Worm (Caenorhabditis elegans) whole organism, mixed stage, embryonic: Measurements from ENCODE around the gene hmg-12.

Experiments
- nhr-12 ChIP-seq: fragments of 150-350 bp; optimal IDR thresholded peaks from 2 replicates; lab custom pipeline; 2014; ENCODE audit warnings: missing biosample characterization, missing genetic modification characterization
- nhr-28 ChIP-seq: fragments of 150-350 bp; optimal IDR thresholded peaks from 2 replicates; lab custom pipeline; 2014; ENCODE audit warnings: missing biosample characterization, missing genetic modification characterization

DNA sequence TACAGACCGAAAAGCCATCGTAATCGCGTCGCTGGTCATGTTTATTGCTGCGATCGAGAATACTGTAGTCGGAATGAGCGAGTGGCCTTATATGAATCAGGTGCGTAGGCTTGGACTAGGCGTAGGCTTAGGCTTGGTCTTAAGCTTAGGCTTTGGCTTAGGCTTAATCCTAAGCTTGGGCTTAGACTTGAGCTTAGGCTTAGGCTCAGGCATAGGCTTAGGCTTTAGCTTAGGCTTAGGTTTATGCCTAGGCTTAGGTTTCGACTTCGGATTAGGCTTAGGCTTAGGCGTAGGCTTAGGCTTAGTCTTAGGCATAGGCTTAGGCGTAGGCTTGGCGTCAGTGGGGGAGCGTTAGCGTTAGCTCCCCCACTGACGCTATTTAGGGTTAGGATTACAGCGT lies 38.5 kb downstream of the hmg-12 start:
- TF ChIP-seq nhr-28 (no peak), nhr-12 (no peak)
